Worm (Caenorhabditis elegans) whole organism, late embryonic: ENCODE measurements around the gene B0218.5.

Experiments used
- ceh-24 ChIP-seq: sonication (generic microtip); optimal IDR thresholded peaks from 2 replicates; lab custom pipeline; 2016; ENCODE audit warnings: mild to moderate bottlenecking, missing genetic modification characterization, missing compliant biosample characterization
- ceh-31 ChIP-seq: sonication (generic microtip); optimal IDR thresholded peaks from 2 replicates; lab custom pipeline; 2016; ENCODE audit warnings: missing genetic modification characterization, missing compliant biosample characterization
- ceh-9 ChIP-seq: sonication (generic microtip); optimal IDR thresholded peaks from 2 replicates; lab custom pipeline; 2016; ENCODE audit warnings: mild to moderate bottlenecking, missing genetic modification characterization, inconsistent platforms, missing compliant biosample characterization
- elt-2 ChIP-seq: sonication (generic microtip); optimal IDR thresholded peaks from 2 replicates; lab custom pipeline; 2016; ENCODE audit warnings: missing genetic modification reagents, missing genetic modification characterization, missing compliant biosample characterization
- nhr-11 ChIP-seq: fragments of 150-350 bp; optimal IDR thresholded peaks from 2 replicates; lab custom pipeline; 2014; ENCODE audit warnings: missing biosample characterization, missing genetic modification characterization
- sox-2 ChIP-seq: fragments of 200-800 bp; sonication (Bioruptor generic); IDR thresholded peaks from 2 replicates; pipeline ENCODE4 v1.3.6; 2022; ENCODE audit warnings: missing genetic modification reagents, missing genetic modification characterization, missing compliant biosample characterization

DNA sequence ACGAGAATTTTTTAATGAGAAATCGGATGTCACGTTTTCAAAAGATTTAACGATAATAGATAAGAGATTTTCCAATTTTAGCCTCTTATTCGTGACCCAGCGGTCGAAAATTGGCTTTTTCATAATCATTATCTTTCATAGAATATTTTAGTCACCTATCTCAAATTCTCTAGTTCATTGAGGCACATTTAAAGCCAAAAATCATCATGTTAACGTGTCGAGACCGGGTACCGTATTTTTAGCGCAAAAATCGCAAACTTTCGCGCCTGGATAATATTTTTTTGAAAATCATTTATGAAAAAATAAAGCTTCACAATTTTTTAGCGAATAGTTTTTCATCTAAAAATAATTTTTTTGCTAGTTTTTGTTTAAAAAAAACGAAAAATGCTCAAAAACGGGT, 8.9 kb upstream of the B0218.5 start, which contains the start of gene B0218.7:
- no peak for TF ChIP-seq ceh-31 (tag; lab: Kevin White, UChicago)
- no peak for TF ChIP-seq nhr-11
- no peak for TF ChIP-seq ceh-9 (tag; lab: Kevin White, UChicago)
- TF ChIP-seq elt-2 (tag; lab: Kevin White, UChicago), result no peak
- TF ChIP-seq ceh-24 (tag; lab: Kevin White, UChicago), result no peak
- no peak for TF ChIP-seq sox-2 (GFP tag; lab: Robert Waterston, UW)
